Fruit fly (Drosophila melanogaster) whole organism, embryonic: ENCODE data around the gene Rrp45.

Experiments used
- Hmr ChIP-seq: fragments of 200-800 bp; sonication (Bioruptor generic); optimal IDR thresholded peaks from 3 replicates; lab custom pipeline; 2017; ENCODE audit warnings: mild to moderate bottlenecking, missing biosample characterization, missing genetic modification reagents, missing genetic modification characterization
- mam ChIP-seq: fragments of 200-800 bp; sonication (Bioruptor generic); optimal IDR thresholded peaks from 3 replicates; lab custom pipeline; 2016; ENCODE audit warnings: missing biosample characterization, missing genetic modification characterization
- sim ChIP-seq: fragments of 200-800 bp; sonication (Bioruptor generic); IDR thresholded peaks from 2 replicates; pipeline ENCODE4 v1.3.6; 2022; ENCODE audit warnings: missing biosample characterization, missing genetic modification characterization

DNA sequence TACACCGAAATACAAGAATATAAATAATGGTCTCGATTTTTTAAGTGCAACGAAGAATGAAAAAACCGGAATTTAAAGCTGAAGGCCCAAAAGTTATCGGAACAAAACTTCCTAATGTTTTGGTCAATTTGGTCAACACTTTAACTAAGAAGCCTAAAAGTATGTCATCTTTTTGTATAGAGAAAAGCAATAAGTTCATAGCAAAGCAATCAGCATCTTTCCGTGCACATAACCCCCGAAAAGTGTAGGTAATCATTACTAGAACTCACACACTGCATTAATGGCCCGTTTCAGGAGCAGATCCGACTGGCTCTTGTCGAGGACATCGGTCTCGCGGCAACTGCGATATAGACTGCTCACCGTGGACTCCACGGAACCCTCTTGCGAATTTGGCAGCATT, 46.7 kb downstream of the Rrp45 start:
- TF ChIP-seq Hmr (GFP tag; lab: Kevin White, UChicago), result no peak
- TF ChIP-seq mam (GFP tag; lab: Kevin White, UChicago), result no peak
- no peak for TF ChIP-seq sim (GFP tag; lab: Robert Waterston, UW)
